Fruit fly (Drosophila melanogaster): ENCODE measurements around the gene CG14990.

- no peak for TF ChIP-seq dan (GFP tag; IDR thresholded peaks at IDR 0.05)
- TF ChIP-seq fru (optimal IDR thresholded peaks at IDR 0.05) = no peak
- no peak for TF ChIP-seq Deaf1 (tag; optimal IDR thresholded peaks at IDR 0.05)
- TF ChIP-seq Hr51 (GFP tag; optimal IDR thresholded peaks at IDR 0.05) = no peak
- TF ChIP-seq gce (GFP tag; IDR thresholded peaks at IDR 0.05) = no peak
- TF ChIP-seq Oaz (GFP tag; IDR thresholded peaks at IDR 0.05) = no peak
- no peak for TF ChIP-seq pzg (GFP tag; optimal IDR thresholded peaks at IDR 0.05)
Measured at dm6 chr3L:4128579-4128978, 35.6 kb downstream of the CG14990 start.

Measured in whole organism, embryonic.